Worm (Caenorhabditis elegans) whole organism, L2 larva: Measurements from ENCODE around the gene C05D12.5.
A peak's percentile ranks its signal among the peaks of the same experiment; 100 is the strongest.

ENCODE experiments used
- ceh-16 ChIP-seq: fragments of 150-350 bp; optimal IDR thresholded peaks from 2 replicates; lab custom pipeline; 2014; ENCODE audit warnings: missing biosample characterization, missing genetic modification characterization
- fos-1 ChIP-seq: fragments of 150-350 bp; optimal IDR thresholded peaks from 2 replicates; lab custom pipeline; 2014; ENCODE audit warnings: missing biosample characterization, missing genetic modification characterization
- lin-39 ChIP-seq: fragments of 150-350 bp; optimal IDR thresholded peaks from 2 replicates; lab custom pipeline; 2014; ENCODE audit warnings: missing biosample characterization, missing genetic modification reagents, missing genetic modification characterization
- nhr-11 ChIP-seq: fragments of 150-350 bp; optimal IDR thresholded peaks from 2 replicates; lab custom pipeline; 2014; ENCODE audit warnings: missing biosample characterization, missing genetic modification characterization
- nhr-237 ChIP-seq: fragments of 150-350 bp; optimal IDR thresholded peaks from 2 replicates; lab custom pipeline; 2014; ENCODE audit warnings: missing biosample characterization, missing genetic modification characterization

DNA sequence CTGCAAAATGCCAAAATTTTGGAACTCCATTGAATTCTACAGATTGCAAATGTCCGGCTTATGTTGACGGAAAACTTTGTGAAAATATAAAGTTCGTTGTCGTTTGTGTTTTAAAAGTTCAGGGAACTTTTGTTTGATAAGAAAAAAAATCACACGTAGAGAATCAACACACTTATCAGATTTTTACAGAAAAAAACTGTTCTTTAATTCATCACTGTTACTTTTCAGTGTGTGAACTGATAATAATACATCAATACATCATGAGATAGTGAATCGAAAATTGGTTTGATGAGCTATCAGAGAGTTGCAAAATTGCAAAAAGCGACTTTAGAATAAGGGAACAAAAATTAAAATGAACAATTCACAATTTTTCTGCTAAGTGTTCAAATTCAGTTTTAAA lies 15.6 kb upstream of the C05D12.5 start:
- TF ChIP-seq nhr-11 (tag; lab: Kevin White, UChicago) (no peak), lin-39 (tag; lab: Kevin White, UChicago) (no peak), fos-1 (tag; lab: Kevin White, UChicago) (peak; percentile 80), ceh-16 (no peak), nhr-237 (tag; lab: Kevin White, UChicago) (no peak)
